Worm (Caenorhabditis elegans): ENCODE data around the gene dhhc-4.
A peak's percentile ranks its signal among the peaks of the same experiment; 100 is the strongest.

dhhc-4 gene

ce11 chrIII:9905307-9905706, 37.7 kb upstream of the dhhc-4 start:
- TF ChIP-seq zip-8 (tag; optimal IDR thresholded peaks at IDR 0.05) (no peak), ces-1 (GFP tag; optimal IDR thresholded peaks at IDR 0.05) (peak; percentile 81)

ce11 chrIII:9903694-9904292, 36.2 kb upstream of the dhhc-4 start:
- TF ChIP-seq M03D4.4 (tag; optimal IDR thresholded peaks at IDR 0.05) (no peak), ceh-43 (GFP tag; optimal IDR thresholded peaks at IDR 0.05) (no peak), unc-39 (tag; optimal IDR thresholded peaks at IDR 0.05) (no peak), nhr-237 (tag; optimal IDR thresholded peaks at IDR 0.05) (no peak), ceh-83 (GFP tag; optimal IDR thresholded peaks at IDR 0.05) (no peak), mep-1 (tag; optimal IDR thresholded peaks at IDR 0.05) (no peak)

- TF ChIP-seq sem-2 (GFP tag; optimal IDR thresholded peaks at IDR 0.05): no peak
- no peak for TF ChIP-seq bed-3 (GFP tag; optimal IDR thresholded peaks at IDR 0.05)
- no peak for TF ChIP-seq unc-120 (tag; optimal IDR thresholded peaks at IDR 0.05; ENCODE audit: poor library complexity, severe bottlenecking)
- TF ChIP-seq lin-13 (tag; optimal IDR thresholded peaks at IDR 0.05): no peak
- no peak for TF ChIP-seq nhr-237 (tag; optimal IDR thresholded peaks at IDR 0.05)
- no peak for TF ChIP-seq nhr-28 (tag; optimal IDR thresholded peaks at IDR 0.05)
- TF ChIP-seq ceh-39 (tag; optimal IDR thresholded peaks at IDR 0.05): no peak
Observed at ce11 chrIII:9899720-9900119, 32.1 kb upstream of the dhhc-4 start.

- TF ChIP-seq drap-1 (GFP tag; optimal IDR thresholded peaks at IDR 0.05) (no peak), unc-120 (tag; optimal IDR thresholded peaks at IDR 0.05; ENCODE audit: poor library complexity, severe bottlenecking) (no peak), zip-8 (tag; optimal IDR thresholded peaks at IDR 0.05) (peak; percentile 66)
Observed at ce11 chrIII:9892855-9893254, 25.3 kb upstream of the dhhc-4 start, which contains the start of gene mam-7. Gene mam-7 (plus strand): TSS chrIII:9893155.

ce11 chrIII:9891324-9891723, 23.7 kb upstream of the dhhc-4 start, which contains the start of gene alg-4:
Gene alg-4 (minus strand): TSS chrIII:9891424.
- TF ChIP-seq nhr-237 (tag; optimal IDR thresholded peaks at IDR 0.05) (no peak), unc-39 (tag; optimal IDR thresholded peaks at IDR 0.05) (no peak), nhr-28 (tag; optimal IDR thresholded peaks at IDR 0.05) (no peak), M03D4.4 (tag; optimal IDR thresholded peaks at IDR 0.05) (no peak), unc-62 (GFP tag; optimal IDR thresholded peaks at IDR 0.05) (no peak), mls-2 (tag; optimal IDR thresholded peaks at IDR 0.05) (no peak), unc-120 (tag; optimal IDR thresholded peaks at IDR 0.05; ENCODE audit: poor library complexity, severe bottlenecking) (no peak), ztf-11 (tag; optimal IDR thresholded peaks at IDR 0.05) (no peak), bed-3 (GFP tag; optimal IDR thresholded peaks at IDR 0.05) (no peak), ceh-39 (tag; optimal IDR thresholded peaks at IDR 0.05) (no peak), cnd-1 (tag; optimal IDR thresholded peaks at IDR 0.05) (no peak), zip-8 (tag; optimal IDR thresholded peaks at IDR 0.05) (no peak), ham-2 (GFP tag; optimal IDR thresholded peaks at IDR 0.05) (no peak), sem-2 (GFP tag; optimal IDR thresholded peaks at IDR 0.05) (no peak)

- TF ChIP-seq mls-2 (tag; optimal IDR thresholded peaks at IDR 0.05) (no peak), unc-120 (tag; optimal IDR thresholded peaks at IDR 0.05; ENCODE audit: poor library complexity, severe bottlenecking) (no peak), snpc-4 (tag; optimal IDR thresholded peaks at IDR 0.05) (no peak), ceh-39 (tag; optimal IDR thresholded peaks at IDR 0.05) (no peak), ceh-43 (GFP tag; optimal IDR thresholded peaks at IDR 0.05) (no peak), elt-1 (tag; optimal IDR thresholded peaks at IDR 0.05; ENCODE audit: borderline replicate concordance, insufficient read depth) (no peak), tbx-8 (GFP tag; optimal IDR thresholded peaks at IDR 0.05) (no peak), ces-1 (GFP tag; optimal IDR thresholded peaks at IDR 0.05) (no peak), mep-1 (tag; optimal IDR thresholded peaks at IDR 0.05) (no peak), ztf-11 (tag; optimal IDR thresholded peaks at IDR 0.05) (no peak), ham-2 (GFP tag; optimal IDR thresholded peaks at IDR 0.05) (no peak), lin-13 (tag; optimal IDR thresholded peaks at IDR 0.05) (no peak), hlh-1 (tag; optimal IDR thresholded peaks at IDR 0.05) (no peak)
Observed at ce11 chrIII:9886323-9886722, 18.7 kb upstream of the dhhc-4 start.

- no peak for TF ChIP-seq bed-3 (GFP tag; optimal IDR thresholded peaks at IDR 0.05)
- peak; percentile 30 for TF ChIP-seq hlh-1 (tag; optimal IDR thresholded peaks at IDR 0.05)
- TF ChIP-seq elt-3 (tag; optimal IDR thresholded peaks at IDR 0.05): no peak
Observed at ce11 chrIII:9885609-9886008, 18.0 kb upstream of the dhhc-4 start.
